Fruit fly (Drosophila melanogaster) whole organism, embryonic: ENCODE results near the gene CG14120.

Experiments
- Awh ChIP-seq: fragments of 200-800 bp; sonication (Bioruptor generic); IDR thresholded peaks from 2 replicates; pipeline ENCODE4, ENCODE4 v1.3.6; 2022; ENCODE audit warnings: missing biosample characterization, missing genetic modification characterization
- BEAF-32 ChIP-seq: fragments of 200-800 bp; sonication (Bioruptor generic); optimal IDR thresholded peaks from 3 replicates; lab custom pipeline; 2017; ENCODE audit warnings: missing biosample characterization, missing genetic modification characterization, mild to moderate bottlenecking, moderate library complexity, missing genetic modification reagents
- Bgb ChIP-seq: fragments of 200-800 bp; sonication (Bioruptor generic); IDR thresholded peaks from 2 replicates; pipeline ENCODE4 v1.3.6; 2022; ENCODE audit warnings: missing biosample characterization, missing genetic modification characterization; ENCODE audit not compliant: partially characterized antibody
- CG10267 ChIP-seq: fragments of 200-800 bp; sonication (Bioruptor generic); optimal IDR thresholded peaks from 2 replicates; lab custom pipeline; 2018; ENCODE audit warnings: missing biosample characterization, mild to moderate bottlenecking, missing genetic modification characterization, moderate library complexity
- CG11085 ChIP-seq: fragments of 200-800 bp; sonication (Bioruptor generic); IDR thresholded peaks from 2 replicates; pipeline ENCODE4 v1.3.6; 2022; ENCODE audit warnings: missing biosample characterization, missing genetic modification characterization
- CG11456 ChIP-seq: fragments of 200-800 bp; sonication (Bioruptor generic); IDR thresholded peaks from 3 replicates; pipeline ENCODE4 v1.3.6; 2022; ENCODE audit warnings: missing biosample characterization, missing genetic modification characterization
- CG11695 ChIP-seq: fragments of 200-800 bp; sonication (Bioruptor generic); IDR thresholded peaks from 3 replicates; pipeline ENCODE4 v1.3.6; 2022; ENCODE audit warnings: missing biosample characterization, missing genetic modification characterization
- CG12236 ChIP-seq: fragments of 200-800 bp; sonication (Bioruptor generic); optimal IDR thresholded peaks from 2 replicates; lab custom pipeline; 2016; ENCODE audit warnings: missing biosample characterization, missing genetic modification characterization
- CG12659 ChIP-seq: fragments of 200-800 bp; sonication (Bioruptor generic); optimal IDR thresholded peaks from 3 replicates; lab custom pipeline; 2017; ENCODE audit warnings: mild to moderate bottlenecking, missing biosample characterization, missing genetic modification reagents, missing genetic modification characterization
- CG15601 ChIP-seq: fragments of 200-800 bp; sonication (Bioruptor generic); optimal IDR thresholded peaks from 3 replicates; lab custom pipeline; 2019; ENCODE audit warnings: missing biosample characterization, mild to moderate bottlenecking, missing genetic modification characterization, moderate library complexity
- CG15696 ChIP-seq: fragments of 200-800 bp; sonication (Bioruptor generic); optimal IDR thresholded peaks from 2 replicates; lab custom pipeline; 2019; ENCODE audit warnings: missing biosample characterization, mild to moderate bottlenecking, missing genetic modification characterization, moderate library complexity
- CG16863 ChIP-seq: fragments of 200-800 bp; sonication (Bioruptor generic); optimal IDR thresholded peaks from 3 replicates; lab custom pipeline; 2016; ENCODE audit warnings: missing biosample characterization, missing genetic modification characterization
- CG3281 ChIP-seq: fragments of 200-800 bp; sonication (Bioruptor generic); optimal IDR thresholded peaks from 3 replicates; lab custom pipeline; 2017; ENCODE audit warnings: missing biosample characterization, mild to moderate bottlenecking, missing genetic modification characterization
- CG33557 ChIP-seq: fragments of 200-800 bp; sonication (Bioruptor generic); optimal IDR thresholded peaks from 2 replicates; lab custom pipeline; 2019; ENCODE audit warnings: missing biosample characterization, mild to moderate bottlenecking, missing genetic modification characterization, moderate library complexity
- CG34376 ChIP-seq: fragments of 200-800 bp; sonication (Bioruptor generic); optimal IDR thresholded peaks from 2 replicates; lab custom pipeline; 2018; ENCODE audit warnings: missing biosample characterization, mild to moderate bottlenecking, missing genetic modification characterization
- CG6765 ChIP-seq: fragments of 200-800 bp; sonication (Bioruptor generic); optimal IDR thresholded peaks from 3 replicates; lab custom pipeline; 2017; ENCODE audit warnings: missing biosample characterization, mild to moderate bottlenecking, missing genetic modification characterization
- CG7271 ChIP-seq: fragments of 200-800 bp; sonication (Bioruptor generic); optimal IDR thresholded peaks from 2 replicates; lab custom pipeline; 2018; ENCODE audit warnings: missing biosample characterization, mild to moderate bottlenecking, missing genetic modification characterization, moderate library complexity
- CG7786 ChIP-seq: fragments of 200-800 bp; sonication (Bioruptor generic); optimal IDR thresholded peaks from 2 replicates; lab custom pipeline; 2016; ENCODE audit warnings: missing biosample characterization, missing genetic modification characterization
- CG9727 ChIP-seq: fragments of 200-800 bp; sonication (Bioruptor generic); optimal IDR thresholded peaks from 3 replicates; lab custom pipeline; 2017; ENCODE audit warnings: missing biosample characterization, mild to moderate bottlenecking, missing genetic modification characterization
- CTCF ChIP-seq: fragments of 200-800 bp; sonication (Bioruptor generic); optimal IDR thresholded peaks from 2 replicates; lab custom pipeline; 2017; ENCODE audit warnings: missing biosample characterization, mild to moderate bottlenecking, missing genetic modification characterization, moderate library complexity
- CkIIα-i1 ChIP-seq: fragments of 200-800 bp; sonication (Bioruptor generic); IDR thresholded peaks from 2 replicates; pipeline ENCODE4 v1.3.6; 2022; ENCODE audit warnings: missing biosample characterization, missing genetic modification characterization
- CoRest ChIP-seq: fragments of 200-800 bp; sonication (Bioruptor generic); optimal IDR thresholded peaks from 3 replicates; lab custom pipeline; 2018; ENCODE audit warnings: missing biosample characterization, mild to moderate bottlenecking, missing genetic modification characterization, moderate library complexity
- Dp ChIP-seq: fragments of 200-800 bp; sonication (Bioruptor generic); optimal IDR thresholded peaks from 2 replicates; lab custom pipeline; 2018; ENCODE audit warnings: missing biosample characterization, mild to moderate bottlenecking, missing genetic modification characterization, moderate library complexity
- ERR ChIP-seq: fragments of 200-800 bp; sonication (Bioruptor generic); optimal IDR thresholded peaks from 2 replicates; lab custom pipeline; 2016; ENCODE audit warnings: missing biosample characterization, missing genetic modification characterization
- Hmr ChIP-seq: fragments of 200-800 bp; sonication (Bioruptor generic); optimal IDR thresholded peaks from 3 replicates; lab custom pipeline; 2017; ENCODE audit warnings: mild to moderate bottlenecking, missing biosample characterization, missing genetic modification reagents, missing genetic modification characterization
- Hsf ChIP-seq: fragments of 200-800 bp; sonication (Bioruptor generic); optimal IDR thresholded peaks from 3 replicates; lab custom pipeline; 2016; ENCODE audit warnings: missing biosample characterization, missing genetic modification characterization
- Lhr ChIP-seq: fragments of 200-800 bp; sonication (Bioruptor generic); optimal IDR thresholded peaks from 3 replicates; lab custom pipeline; 2017; ENCODE audit warnings: mild to moderate bottlenecking, missing biosample characterization, missing genetic modification reagents, missing genetic modification characterization
- Lim3 ChIP-seq: fragments of 200-800 bp; sonication (Bioruptor generic); IDR thresholded peaks from 2 replicates; pipeline ENCODE4 v1.3.6; 2022; ENCODE audit warnings: missing biosample characterization, missing genetic modification characterization
- Nf-YA ChIP-seq: fragments of 200-800 bp; sonication (Bioruptor generic); IDR thresholded peaks from 2 replicates; pipeline ENCODE4 v1.3.6; 2022; ENCODE audit warnings: missing biosample characterization, missing genetic modification characterization
- Opbp ChIP-seq: fragments of 200-800 bp; sonication (Bioruptor generic); IDR thresholded peaks from 3 replicates; pipeline ENCODE4 v1.3.6; 2022; ENCODE audit warnings: missing biosample characterization, missing genetic modification characterization; ENCODE audit not compliant: partially characterized antibody
- Six4 ChIP-seq: fragments of 200-800 bp; sonication (Bioruptor generic); optimal IDR thresholded peaks from 2 replicates; lab custom pipeline; 2016; ENCODE audit warnings: missing biosample characterization, missing genetic modification characterization
- Spps ChIP-seq: fragments of 200-800 bp; sonication (Bioruptor generic); optimal IDR thresholded peaks from 2 replicates; lab custom pipeline; 2018; ENCODE audit warnings: missing biosample characterization, mild to moderate bottlenecking, missing genetic modification characterization
- TFAM ChIP-seq: fragments of 200-800 bp; sonication (Bioruptor generic); optimal IDR thresholded peaks from 2 replicates; lab custom pipeline; 2017; ENCODE audit warnings: missing biosample characterization, missing genetic modification characterization, inconsistent platforms
- Xrp1 ChIP-seq: fragments of 200-800 bp; sonication (Bioruptor generic); IDR thresholded peaks from 2 replicates; pipeline ENCODE4 v1.3.6; 2022; ENCODE audit warnings: missing biosample characterization, missing genetic modification characterization
- abd-A ChIP-seq: fragments of 200-800 bp; sonication (Bioruptor generic); optimal IDR thresholded peaks from 3 replicates; lab custom pipeline; 2019; ENCODE audit warnings: missing biosample characterization, mild to moderate bottlenecking, missing genetic modification characterization, moderate library complexity
- btn ChIP-seq: fragments of 200-800 bp; sonication (Bioruptor generic); optimal IDR thresholded peaks from 2 replicates; lab custom pipeline; 2016; ENCODE audit warnings: missing biosample characterization, missing genetic modification characterization
- fd102C ChIP-seq: fragments of 200-800 bp; sonication (Bioruptor generic); optimal IDR thresholded peaks from 2 replicates; lab custom pipeline; 2018; ENCODE audit warnings: missing biosample characterization, mild to moderate bottlenecking, missing genetic modification characterization, moderate library complexity
- gcm2 ChIP-seq: fragments of 200-800 bp; sonication (Bioruptor generic); optimal IDR thresholded peaks from 2 replicates; lab custom pipeline; 2016; ENCODE audit warnings: missing biosample characterization, missing genetic modification characterization
- gem ChIP-seq: fragments of 200-800 bp; sonication (Bioruptor generic); optimal IDR thresholded peaks from 2 replicates; lab custom pipeline; 2019; ENCODE audit warnings: missing biosample characterization, mild to moderate bottlenecking, missing genetic modification characterization, moderate library complexity
- hbn ChIP-seq: fragments of 200-800 bp; sonication (Bioruptor generic); IDR thresholded peaks from 2 replicates; pipeline ENCODE4 v1.3.6; 2022; ENCODE audit warnings: missing biosample characterization, missing genetic modification characterization; ENCODE audit not compliant: partially characterized antibody
- knrl ChIP-seq: fragments of 200-800 bp; sonication (Bioruptor generic); IDR thresholded peaks from 3 replicates; pipeline ENCODE4 v1.3.6; 2022; ENCODE audit warnings: missing biosample characterization, missing genetic modification characterization; ENCODE audit not compliant: partially characterized antibody
- mirr ChIP-seq: fragments of 200-800 bp; sonication (Bioruptor generic); optimal IDR thresholded peaks from 3 replicates; lab custom pipeline; 2018; ENCODE audit warnings: missing biosample characterization, mild to moderate bottlenecking, missing genetic modification characterization
- pita ChIP-seq: fragments of 200-800 bp; sonication (Bioruptor generic); optimal IDR thresholded peaks from 2 replicates; lab custom pipeline; 2017; ENCODE audit warnings: missing biosample characterization, mild to moderate bottlenecking, missing genetic modification characterization
- psq ChIP-seq: fragments of 200-800 bp; sonication (Bioruptor generic); optimal IDR thresholded peaks from 2 replicates; lab custom pipeline; 2017; ENCODE audit warnings: missing biosample characterization, missing genetic modification characterization
- pzg ChIP-seq: fragments of 200-800 bp; sonication (Bioruptor generic); optimal IDR thresholded peaks from 3 replicates; lab custom pipeline; 2018; ENCODE audit warnings: missing biosample characterization, mild to moderate bottlenecking, missing genetic modification characterization, moderate library complexity
- scrt ChIP-seq: fragments of 200-800 bp; sonication (Bioruptor generic); optimal IDR thresholded peaks from 2 replicates; lab custom pipeline; 2018; ENCODE audit warnings: missing biosample characterization, mild to moderate bottlenecking, missing genetic modification characterization, moderate library complexity
- sens-2 ChIP-seq: fragments of 200-800 bp; sonication (Bioruptor generic); IDR thresholded peaks from 2 replicates; pipeline ENCODE4 v1.3.6; 2022; ENCODE audit warnings: missing biosample characterization, missing genetic modification characterization
- stwl ChIP-seq: fragments of 200-800 bp; sonication (Bioruptor generic); optimal IDR thresholded peaks from 3 replicates; lab custom pipeline; 2018; ENCODE audit warnings: missing biosample characterization, mild to moderate bottlenecking, missing genetic modification characterization, moderate library complexity
- trem ChIP-seq: fragments of 200-800 bp; optimal IDR thresholded peaks from 3 replicates; lab custom pipeline; 2019; ENCODE audit warnings: missing biosample characterization, mild to moderate bottlenecking, missing genetic modification characterization, moderate library complexity

CG14120 gene

dm6 chr3L:12861255-12861899 lies 23.5 kb upstream of the CG14120 start, which contains the start of gene CG32107:
Gene CG32107 (minus strand): TSS chr3L:12861305.
- no peak for TF ChIP-seq CG11085 (GFP tag; lab: Robert Waterston, UW)
- TF ChIP-seq Lim3 (GFP tag; lab: Robert Waterston, UW), result no peak
- TF ChIP-seq scrt (GFP tag; lab: Kevin White, UChicago), result no peak
- TF ChIP-seq CG6765 (GFP tag; lab: Kevin White, UChicago), result no peak
- TF ChIP-seq trem, result peak; percentile 53
- peak; percentile 17 for TF ChIP-seq CG7271
- TF ChIP-seq CG11695 (GFP tag; lab: Robert Waterston, UW), result no peak
- 0 out of 2 replicates have a peak, but pooled peaks have one; percentile 29 for TF ChIP-seq Xrp1
- peak; percentile 31 for TF ChIP-seq CoRest
- TF ChIP-seq psq (GFP tag; lab: Kevin White, UChicago), result no peak
- no peak for TF ChIP-seq knrl (GFP tag; lab: Robert Waterston, UW)
- TF ChIP-seq Hsf, result no peak
- no peak for TF ChIP-seq abd-A (tag; lab: Kevin White, UChicago)
- TF ChIP-seq Nf-YA (GFP tag; lab: Robert Waterston, UW), result no peak
- TF ChIP-seq pita (GFP tag; lab: Kevin White, UChicago), result peak; percentile 17
- TF ChIP-seq TFAM (GFP tag; lab: Kevin White, UChicago), result no peak
- TF ChIP-seq gcm2, result no peak
- TF ChIP-seq CG3281 (GFP tag; lab: Kevin White, UChicago), result no peak
- TF ChIP-seq Bgb, result peak; percentile 34; the same call in 1 of the 2 replicates
- no peak for TF ChIP-seq CG12659 (GFP tag; lab: Kevin White, UChicago)
- peak; percentile 26 for TF ChIP-seq Dp (GFP tag; lab: Kevin White, UChicago)
- TF ChIP-seq Six4, result no peak
- TF ChIP-seq BEAF-32 (GFP tag; lab: Kevin White, UChicago), result peak; percentile 12
- TF ChIP-seq Hmr (GFP tag; lab: Kevin White, UChicago), result peak; percentile 16
- TF ChIP-seq CG7786 (GFP tag; lab: Kevin White, UChicago), result no peak
- peak; percentile 35 for TF ChIP-seq CG15601 (tag; lab: Kevin White, UChicago)
- no peak for TF ChIP-seq sens-2 (GFP tag; lab: Robert Waterston, UW)
- peak; percentile 42 for TF ChIP-seq CG15696
- peak; percentile 91 for TF ChIP-seq CTCF (GFP tag; lab: Kevin White, UChicago)
- TF ChIP-seq mirr (GFP tag; lab: Kevin White, UChicago), result peak; percentile 40
- TF ChIP-seq ERR (GFP tag; lab: Kevin White, UChicago), result no peak
- peak; percentile 9 for TF ChIP-seq gem (tag; lab: Kevin White, UChicago)
- TF ChIP-seq btn (GFP tag; lab: Kevin White, UChicago), result no peak
- peak; percentile 1 for TF ChIP-seq CG33557 (GFP tag; lab: Kevin White, UChicago)
- no peak for TF ChIP-seq CkIIα-i1 (GFP tag; lab: Robert Waterston, UW)
- TF ChIP-seq CG11456 (GFP tag; lab: Robert Waterston, UW), result no peak
- peak; percentile 68 for TF ChIP-seq Lhr (GFP tag; lab: Kevin White, UChicago)
- TF ChIP-seq Spps (tag; lab: Kevin White, UChicago), result no peak
- TF ChIP-seq CG10267, result peak; percentile 11
- peak; percentile 23 for TF ChIP-seq fd102C (GFP tag; lab: Kevin White, UChicago)
- peak; percentile 9 for TF ChIP-seq CG34376 (GFP tag; lab: Kevin White, UChicago)
- TF ChIP-seq CG16863, result no peak
- TF ChIP-seq hbn (GFP tag; lab: Robert Waterston, UW), result no peak
- no peak for TF ChIP-seq Opbp (GFP tag; lab: Robert Waterston, UW)
- TF ChIP-seq CG9727 (GFP tag; lab: Kevin White, UChicago), result no peak
- peak; percentile 95 for TF ChIP-seq stwl (tag; lab: Kevin White, UChicago)
- TF ChIP-seq pzg (GFP tag; lab: Kevin White, UChicago), result peak; percentile 1
- TF ChIP-seq Awh (GFP tag; lab: Robert Waterston, UW), result no peak
- no peak for TF ChIP-seq CG12236 (GFP tag; lab: Kevin White, UChicago)
